Fruit fly (Drosophila melanogaster) whole organism, embryonic: ENCODE results near the gene mRpS31.

Experiments
- Adf1 ChIP-seq: fragments of 200-800 bp; sonication (Bioruptor generic); IDR thresholded peaks from 2 replicates; pipeline ENCODE4 v1.3.6; 2022; ENCODE audit warnings: missing biosample characterization, missing genetic modification characterization
- Asciz ChIP-seq: fragments of 200-800 bp; sonication (Bioruptor generic); optimal IDR thresholded peaks from 2 replicates; lab custom pipeline; 2017; ENCODE audit warnings: missing biosample characterization, mild to moderate bottlenecking, missing genetic modification characterization, missing genetic modification reagents
- BEAF-32 ChIP-seq: fragments of 200-800 bp; sonication (Bioruptor generic); optimal IDR thresholded peaks from 3 replicates; lab custom pipeline; 2017; ENCODE audit warnings: missing biosample characterization, missing genetic modification characterization, mild to moderate bottlenecking, moderate library complexity, missing genetic modification reagents
- CG11247 ChIP-seq: fragments of 200-800 bp; sonication (Bioruptor generic); IDR thresholded peaks from 2 replicates; pipeline ENCODE4 v1.3.6; 2022; ENCODE audit warnings: missing biosample characterization, missing genetic modification characterization
- CG11560 ChIP-seq: fragments of 200-800 bp; sonication (Bioruptor generic); IDR thresholded peaks from 3 replicates; pipeline ENCODE4 v1.3.6; 2022; ENCODE audit warnings: missing biosample characterization, missing genetic modification characterization
- CG11695 ChIP-seq: fragments of 200-800 bp; sonication (Bioruptor generic); IDR thresholded peaks from 3 replicates; pipeline ENCODE4 v1.3.6; 2022; ENCODE audit warnings: missing biosample characterization, missing genetic modification characterization
- CG11723 ChIP-seq: fragments of 200-800 bp; sonication (Bioruptor generic); optimal IDR thresholded peaks from 2 replicates; lab custom pipeline; 2017; ENCODE audit warnings: missing biosample characterization, mild to moderate bottlenecking, missing genetic modification characterization
- CG12155 ChIP-seq: fragments of 200-800 bp; sonication (Bioruptor generic); optimal IDR thresholded peaks from 3 replicates; lab custom pipeline; 2016; ENCODE audit warnings: missing biosample characterization, missing genetic modification characterization
- CG12942 ChIP-seq: fragments of 200-800 bp; sonication (Bioruptor generic); optimal IDR thresholded peaks from 3 replicates; lab custom pipeline; 2016; ENCODE audit warnings: missing biosample characterization, missing genetic modification characterization
- CG14710 ChIP-seq: fragments of 200-800 bp; sonication (Bioruptor generic); optimal IDR thresholded peaks from 3 replicates; lab custom pipeline; 2019; ENCODE audit warnings: missing biosample characterization, mild to moderate bottlenecking, missing genetic modification characterization, moderate library complexity
- CG14860 ChIP-seq: fragments of 200-800 bp; sonication (Bioruptor generic); IDR thresholded peaks from 3 replicates; pipeline ENCODE4 v1.3.6; 2022; ENCODE audit warnings: missing biosample characterization, missing genetic modification characterization; ENCODE audit not compliant: partially characterized antibody
- CG2889 ChIP-seq: fragments of 200-800 bp; sonication (Bioruptor generic); IDR thresholded peaks from 3 replicates; pipeline ENCODE4 v1.3.6; 2022; ENCODE audit warnings: missing biosample characterization, missing genetic modification characterization
- CG34224 ChIP-seq: fragments of 200-800 bp; sonication (Bioruptor generic); IDR thresholded peaks from 3 replicates; pipeline ENCODE4 v1.3.6; 2022; ENCODE audit warnings: missing biosample characterization, missing genetic modification characterization; ENCODE audit not compliant: partially characterized antibody
- CG4404 ChIP-seq: fragments of 200-800 bp; sonication (Bioruptor generic); IDR thresholded peaks from 2 replicates; pipeline ENCODE4 v1.3.6; 2022; ENCODE audit warnings: missing biosample characterization, missing genetic modification characterization
- CG4820 ChIP-seq: fragments of 200-800 bp; sonication (Bioruptor generic); optimal IDR thresholded peaks from 3 replicates; lab custom pipeline; 2016; ENCODE audit warnings: missing biosample characterization, missing genetic modification characterization
- CG6689 ChIP-seq: fragments of 200-800 bp; sonication (Bioruptor generic); IDR thresholded peaks from 2 replicates; pipeline ENCODE4 v1.3.6; 2022; ENCODE audit warnings: missing biosample characterization, missing genetic modification characterization
- CG7745 ChIP-seq: fragments of 200-800 bp; sonication (Bioruptor generic); optimal IDR thresholded peaks from 2 replicates; lab custom pipeline; 2018; ENCODE audit warnings: missing biosample characterization, mild to moderate bottlenecking, missing genetic modification characterization, moderate library complexity
- CG8944 ChIP-seq: fragments of 200-800 bp; sonication (Bioruptor generic); optimal IDR thresholded peaks from 3 replicates; lab custom pipeline; 2016; ENCODE audit warnings: missing biosample characterization, missing genetic modification characterization
- CG9797 ChIP-seq: fragments of 200-800 bp; sonication (Bioruptor generic); optimal IDR thresholded peaks from 3 replicates; lab custom pipeline; 2018; ENCODE audit warnings: missing biosample characterization, mild to moderate bottlenecking, missing genetic modification characterization
- CHES-1-like ChIP-seq: fragments of 200-800 bp; sonication (Bioruptor generic); optimal IDR thresholded peaks from 2 replicates; lab custom pipeline; 2016; ENCODE audit warnings: missing biosample characterization, missing genetic modification characterization
- CTCF ChIP-seq: fragments of 200-800 bp; sonication (Bioruptor generic); optimal IDR thresholded peaks from 2 replicates; lab custom pipeline; 2017; ENCODE audit warnings: missing biosample characterization, mild to moderate bottlenecking, missing genetic modification characterization, moderate library complexity
- CkIIα-i1 ChIP-seq: fragments of 200-800 bp; sonication (Bioruptor generic); IDR thresholded peaks from 2 replicates; pipeline ENCODE4 v1.3.6; 2022; ENCODE audit warnings: missing biosample characterization, missing genetic modification characterization
- D19A ChIP-seq: fragments of 200-800 bp; optimal IDR thresholded peaks from 3 replicates; lab custom pipeline; 2019; ENCODE audit warnings: missing biosample characterization, mild to moderate bottlenecking, missing genetic modification characterization, moderate library complexity
- Drgx ChIP-seq: fragments of 200-800 bp; sonication (Bioruptor generic); IDR thresholded peaks from 2 replicates; pipeline ENCODE4 v1.3.6; 2022; ENCODE audit warnings: missing biosample characterization, missing genetic modification characterization
- Elba2 ChIP-seq: fragments of 200-800 bp; sonication (Bioruptor generic); optimal IDR thresholded peaks from 3 replicates; lab custom pipeline; 2016; ENCODE audit warnings: missing biosample characterization, missing genetic modification characterization
- Fer1 ChIP-seq: fragments of 200-800 bp; sonication (Bioruptor generic); optimal IDR thresholded peaks from 2 replicates; lab custom pipeline; 2017; ENCODE audit warnings: missing biosample characterization, mild to moderate bottlenecking, missing genetic modification characterization
- Fer2 ChIP-seq: fragments of 200-800 bp; sonication (Bioruptor generic); optimal IDR thresholded peaks from 2 replicates; lab custom pipeline; 2018; ENCODE audit warnings: missing biosample characterization, mild to moderate bottlenecking, missing genetic modification characterization, moderate library complexity
- Fer3 ChIP-seq: fragments of 200-800 bp; sonication (Bioruptor generic); optimal IDR thresholded peaks from 2 replicates; lab custom pipeline; 2018; ENCODE audit warnings: missing biosample characterization, mild to moderate bottlenecking, missing genetic modification characterization, moderate library complexity
- HLHmδ ChIP-seq: fragments of 200-800 bp; sonication (Bioruptor generic); optimal IDR thresholded peaks from 2 replicates; lab custom pipeline; 2018; ENCODE audit warnings: missing biosample characterization, mild to moderate bottlenecking, missing genetic modification characterization, moderate library complexity
- Nf-YA ChIP-seq: fragments of 200-800 bp; sonication (Bioruptor generic); IDR thresholded peaks from 2 replicates; pipeline ENCODE4 v1.3.6; 2022; ENCODE audit warnings: missing biosample characterization, missing genetic modification characterization
- Nf-YC ChIP-seq: fragments of 200-800 bp; optimal IDR thresholded peaks from 3 replicates; lab custom pipeline; 2019; ENCODE audit warnings: missing biosample characterization, mild to moderate bottlenecking, missing genetic modification characterization, moderate library complexity
- Sox100B ChIP-seq: fragments of 200-800 bp; sonication (Bioruptor generic); optimal IDR thresholded peaks from 3 replicates; lab custom pipeline; 2018; ENCODE audit warnings: missing biosample characterization, mild to moderate bottlenecking, missing genetic modification characterization
- Ssrp ChIP-seq: fragments of 200-800 bp; sonication (Bioruptor generic); optimal IDR thresholded peaks from 2 replicates; lab custom pipeline; 2018; ENCODE audit warnings: missing biosample characterization, mild to moderate bottlenecking, missing genetic modification characterization, moderate library complexity
- Usf ChIP-seq: fragments of 200-800 bp; sonication (Bioruptor generic); optimal IDR thresholded peaks from 2 replicates; lab custom pipeline; 2017; ENCODE audit warnings: missing genotype, missing biosample characterization, missing genetic modification characterization
- Vsx1 ChIP-seq: fragments of 200-800 bp; sonication (Bioruptor generic); optimal IDR thresholded peaks from 2 replicates; lab custom pipeline; 2017; ENCODE audit warnings: missing biosample characterization, mild to moderate bottlenecking, missing genetic modification characterization, missing genetic modification reagents
- bsh ChIP-seq, 2 experiments: fragments of 200-800 bp; sonication (Bioruptor generic); optimal IDR thresholded peaks; 2 replicates each; lab custom pipeline; 2017 to 2018; ENCODE audit warnings: mild to moderate bottlenecking in 2 of 2, missing biosample characterization in 2 of 2, missing genetic modification characterization in 2 of 2, moderate library complexity in 1 of 2
- chinmo ChIP-seq: fragments of 200-800 bp; sonication (Bioruptor generic); IDR thresholded peaks from 4 replicates; pipeline ENCODE4 v1.3.6; 2022; ENCODE audit warnings: missing biosample characterization, missing genetic modification characterization; ENCODE audit not compliant: partially characterized antibody
- crc ChIP-seq: fragments of 200-800 bp; sonication (Bioruptor generic); optimal IDR thresholded peaks from 2 replicates; lab custom pipeline; 2016; ENCODE audit warnings: missing biosample characterization, missing genetic modification characterization
- dmrt99B ChIP-seq: fragments of 200-800 bp; sonication (Bioruptor generic); optimal IDR thresholded peaks from 2 replicates; lab custom pipeline; 2018; ENCODE audit warnings: missing biosample characterization, mild to moderate bottlenecking, missing genetic modification characterization, moderate library complexity
- gcm2 ChIP-seq: fragments of 200-800 bp; sonication (Bioruptor generic); optimal IDR thresholded peaks from 2 replicates; lab custom pipeline; 2016; ENCODE audit warnings: missing biosample characterization, missing genetic modification characterization
- gro ChIP-seq: fragments of 200-800 bp; sonication (Bioruptor generic); optimal IDR thresholded peaks from 2 replicates; lab custom pipeline; 2016; ENCODE audit warnings: missing biosample characterization, missing genetic modification characterization
- lmd ChIP-seq: fragments of 200-800 bp; sonication (Bioruptor generic); IDR thresholded peaks from 2 replicates; pipeline ENCODE4 v1.3.6; 2022; ENCODE audit warnings: missing biosample characterization, missing genetic modification characterization
- luna ChIP-seq: fragments of 200-800 bp; sonication (Bioruptor generic); optimal IDR thresholded peaks from 2 replicates; lab custom pipeline; 2016; ENCODE audit warnings: missing biosample characterization, missing genetic modification characterization
- oc ChIP-seq: fragments of 200-800 bp; sonication (Bioruptor generic); optimal IDR thresholded peaks from 2 replicates; lab custom pipeline; 2018; ENCODE audit warnings: missing biosample characterization, mild to moderate bottlenecking, missing genetic modification characterization, moderate library complexity
- org-1 ChIP-seq: fragments of 200-800 bp; sonication (Bioruptor generic); optimal IDR thresholded peaks from 2 replicates; lab custom pipeline; 2017; ENCODE audit warnings: missing biosample characterization, missing genetic modification characterization
- p53 ChIP-seq: fragments of 200-800 bp; sonication (Bioruptor generic); optimal IDR thresholded peaks from 2 replicates; lab custom pipeline; 2016; ENCODE audit warnings: missing biosample characterization, missing genetic modification characterization
- sna ChIP-seq: fragments of 200-800 bp; sonication (Bioruptor generic); IDR thresholded peaks from 2 replicates; pipeline ENCODE4 v1.3.6; 2022; ENCODE audit warnings: missing biosample characterization, missing genetic modification characterization; ENCODE audit not compliant: partially characterized antibody
- sug ChIP-seq: fragments of 200-800 bp; optimal IDR thresholded peaks from 2 replicates; lab custom pipeline; 2019; ENCODE audit warnings: missing biosample characterization, mild to moderate bottlenecking, missing genetic modification characterization, moderate library complexity
- tap ChIP-seq: fragments of 200-800 bp; optimal IDR thresholded peaks from 3 replicates; lab custom pipeline; 2019; ENCODE audit warnings: missing biosample characterization, mild to moderate bottlenecking, missing genetic modification characterization, moderate library complexity
- toy ChIP-seq: fragments of 200-800 bp; sonication (Bioruptor generic); IDR thresholded peaks from 2 replicates; pipeline ENCODE4 v1.3.6; 2022; ENCODE audit warnings: missing biosample characterization, missing genetic modification characterization
- tx ChIP-seq: fragments of 200-800 bp; sonication (Bioruptor generic); optimal IDR thresholded peaks from 2 replicates; lab custom pipeline; 2016; ENCODE audit warnings: missing biosample characterization, missing genetic modification characterization

mRpS31 gene

DNA sequence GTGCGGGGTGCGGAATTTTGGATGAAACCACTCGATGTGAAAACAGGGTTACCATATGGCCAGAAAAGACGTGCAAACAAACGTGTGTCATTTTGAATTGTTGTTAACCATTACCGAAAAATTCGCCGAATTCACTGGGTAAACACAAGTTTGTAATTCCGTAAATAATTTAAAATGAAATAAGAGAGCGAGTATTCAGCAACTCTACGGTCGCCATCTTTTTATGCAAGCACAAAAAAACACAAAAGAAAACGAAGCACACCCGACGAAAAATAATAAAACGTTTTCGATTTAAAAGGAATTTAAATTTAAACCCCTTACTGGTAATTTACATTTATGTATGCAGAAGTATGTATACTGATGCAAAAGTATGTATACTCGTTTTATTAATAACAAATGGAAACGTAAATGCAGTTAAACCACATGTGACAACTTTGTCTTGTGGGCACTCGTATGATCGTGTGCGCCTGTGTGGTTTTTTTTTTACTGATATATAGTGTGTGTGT, 40.9 kb downstream of the mRpS31 start (continued):
- TF ChIP-seq Ssrp (tag; lab: Kevin White, UChicago) (peak; percentile 92), CG4404 (GFP tag; lab: Robert Waterston, UW) (peak; percentile 72), CTCF (GFP tag; lab: Kevin White, UChicago) (peak; percentile 39), D19A (tag; lab: Kevin White, UChicago) (peak; percentile 86), org-1 (peak; percentile 87), CG2889 (GFP tag; lab: Robert Waterston, UW) (peak; percentile 75; the same call in 2 of the 3 replicates), chinmo (GFP tag; lab: Robert Waterston, UW) (no peak), Sox100B (peak; percentile 89), Nf-YC (tag; lab: Kevin White, UChicago) (peak; percentile 74), BEAF-32 (GFP tag; lab: Kevin White, UChicago) (no peak), Fer1 (GFP tag; lab: Kevin White, UChicago) (peak; percentile 97), dmrt99B (tag; lab: Kevin White, UChicago) (peak; percentile 94), CG7745 (peak; percentile 71), CkIIα-i1 (GFP tag; lab: Robert Waterston, UW) (no peak), toy (GFP tag; lab: Robert Waterston, UW) (peak; percentile 67), CG11247 (GFP tag; lab: Robert Waterston, UW) (peak; percentile 87), Adf1 (GFP tag; lab: Robert Waterston, UW) (peak; percentile 70), CG4820 (GFP tag; lab: Kevin White, UChicago) (peak; percentile 87), Elba2 (GFP tag; lab: Kevin White, UChicago) (peak; percentile 38), Nf-YA (GFP tag; lab: Robert Waterston, UW) (peak; percentile 74; the same call in 1 of the 2 replicates), tap (peak; percentile 92), CG11723 (GFP tag; lab: Kevin White, UChicago) (peak; percentile 87), crc (GFP tag; lab: Kevin White, UChicago) (peak; percentile 91), Asciz (GFP tag; lab: Kevin White, UChicago) (peak; percentile 82), Fer3 (tag; lab: Kevin White, UChicago) (peak; percentile 96), lmd (GFP tag; lab: Robert Waterston, UW) (peak; percentile 92), CG12155 (GFP tag; lab: Kevin White, UChicago) (peak; percentile 93), CG34224 (no peak), bsh (GFP tag; optimal IDR thresholded peaks at IDR 0.05; lab: Kevin White, UChicago) (peak; percentile 78 to 96), CG12942 (GFP tag; lab: Kevin White, UChicago) (peak; percentile 82), HLHmδ (no peak), CG14710 (tag; lab: Kevin White, UChicago) (peak; percentile 90), luna (GFP tag; lab: Kevin White, UChicago) (peak; percentile 70), Usf (GFP tag; lab: Kevin White, UChicago) (peak; percentile 76), sug (tag; lab: Kevin White, UChicago) (peak; percentile 68), Vsx1 (GFP tag; lab: Kevin White, UChicago) (peak; percentile 77), oc (tag; lab: Kevin White, UChicago) (peak; percentile 94), CG9797 (peak; percentile 6), CHES-1-like (GFP tag; lab: Kevin White, UChicago) (peak; percentile 91), CG14860 (no peak), sna (GFP tag; lab: Robert Waterston, UW) (no peak), tx (peak; percentile 79), gcm2 (peak; percentile 92), CG8944 (peak; percentile 82), Drgx (GFP tag; lab: Robert Waterston, UW) (peak; percentile 97), CG6689 (GFP tag; lab: Robert Waterston, UW) (peak; percentile 94), Fer2 (tag; lab: Kevin White, UChicago) (peak; percentile 87), CG11560 (tag; lab: Robert Waterston, UW) (peak; percentile 72; the same call in 2 of the 3 replicates), p53 (GFP tag; lab: Kevin White, UChicago) (peak; percentile 73), CG11695 (GFP tag; lab: Robert Waterston, UW) (peak; percentile 94), gro (GFP tag; lab: Kevin White, UChicago) (peak; percentile 93)
